Worm (Caenorhabditis elegans) whole organism, L4 larva: ENCODE data around the gene R102.3.

Experiments used
- lin-15B ChIP-seq: fragments of 150-350 bp; sonication (generic microtip); optimal IDR thresholded peaks from 3 replicates; lab custom pipeline; 2014; ENCODE audit warnings: missing biosample characterization, missing genetic modification characterization
- nhr-25 ChIP-seq: sonication (generic microtip); optimal IDR thresholded peaks from 2 replicates; lab custom pipeline; 2017; ENCODE audit warnings: missing genetic modification characterization, mild to moderate bottlenecking, missing compliant biosample characterization, antibody characterized with exemption, moderate library complexity, borderline replicate concordance; ENCODE audit not compliant: insufficient read depth

DNA sequence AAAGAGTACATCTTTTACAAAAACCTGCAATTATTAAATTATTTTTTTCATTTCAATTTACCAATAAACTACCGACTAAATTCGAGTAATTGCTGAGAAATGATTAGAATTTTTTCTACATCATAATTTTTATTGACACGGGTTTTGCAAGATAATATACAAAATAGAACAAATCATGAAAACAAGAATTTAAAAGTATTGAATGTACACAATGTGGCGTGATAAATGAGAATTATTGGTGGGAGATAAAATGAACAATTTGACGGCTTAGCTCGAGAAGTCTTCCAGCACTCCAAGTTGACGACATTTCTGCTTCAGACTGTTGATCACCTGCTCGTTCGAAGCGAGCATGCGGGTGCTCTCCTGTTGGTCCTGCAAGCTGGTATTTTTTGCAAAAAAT lies 5.9 kb downstream of the R102.3 start, which contains the start of gene R102.4:
- TF ChIP-seq lin-15B (tag; lab: Kevin White, UChicago) = no peak
- TF ChIP-seq nhr-25 (tag; lab: Kevin White, UChicago) = no peak
